Worm (Caenorhabditis elegans): ENCODE results near the gene pdhk-2.

pdhk-2 gene

ce11 chrIII:8762016-8762415 lies 20.8 kb upstream of the pdhk-2 start:
- TF ChIP-seq ceh-36 (tag; optimal IDR thresholded peaks at IDR 0.05) (no peak), ets-7 (tag; optimal IDR thresholded peaks at IDR 0.05) (no peak), flt-1 (GFP tag; IDR thresholded peaks at IDR 0.05) (no peak), hnd-1 (tag; optimal IDR thresholded peaks at IDR 0.05) (no peak), ceh-13 (GFP tag; optimal IDR thresholded peaks at IDR 0.05) (no peak), hmg-4 (GFP tag; optimal IDR thresholded peaks at IDR 0.05) (no peak), sea-1 (GFP tag; conservative IDR thresholded peaks at IDR 0.05) (no peak)

ce11 chrIII:8761040-8761654 lies 19.9 kb upstream of the pdhk-2 start, which contains the start of gene aak-1:
Gene aak-1, minus strand, starts transcription at chrIII:8761090.
- no peak for TF ChIP-seq ama-1 (optimal IDR thresholded peaks at IDR 0.05)
- no peak for TF ChIP-seq ets-7 (tag; optimal IDR thresholded peaks at IDR 0.05)
- TF ChIP-seq sea-1 (GFP tag; conservative IDR thresholded peaks at IDR 0.05): no peak
- no peak for TF ChIP-seq hmg-4 (GFP tag; optimal IDR thresholded peaks at IDR 0.05)
- TF ChIP-seq B0310.2 (tag; optimal IDR thresholded peaks at IDR 0.05): no peak
- TF ChIP-seq ceh-36 (tag; optimal IDR thresholded peaks at IDR 0.05): no peak
- TF ChIP-seq ceh-13 (GFP tag; optimal IDR thresholded peaks at IDR 0.05): no peak
- TF ChIP-seq scrt-1 (GFP tag; IDR thresholded peaks at IDR 0.05): no peak

- TF ChIP-seq ceh-36 (tag; optimal IDR thresholded peaks at IDR 0.05) (no peak), F13C5.2 (tag; optimal IDR thresholded peaks at IDR 0.05) (no peak), B0310.2 (tag; optimal IDR thresholded peaks at IDR 0.05) (no peak), sea-1 (GFP tag; conservative IDR thresholded peaks at IDR 0.05) (no peak), hmg-4 (GFP tag; optimal IDR thresholded peaks at IDR 0.05) (no peak), tra-4 (tag; optimal IDR thresholded peaks at IDR 0.05) (no peak), pes-1 (GFP tag; IDR thresholded peaks at IDR 0.05) (no peak), flt-1 (GFP tag; IDR thresholded peaks at IDR 0.05) (no peak), aly-1 (tag; optimal IDR thresholded peaks at IDR 0.05) (no peak)
Measured at ce11 chrIII:8754682-8755081, 13.5 kb upstream of the pdhk-2 start, which contains the start of gene tomm-70. Gene tomm-70, minus strand, starts transcription at chrIII:8754750.

- TF ChIP-seq tra-4 (tag; optimal IDR thresholded peaks at IDR 0.05) (no peak), ceh-13 (GFP tag; optimal IDR thresholded peaks at IDR 0.05) (no peak), pes-1 (GFP tag; IDR thresholded peaks at IDR 0.05) (no peak), aly-1 (tag; optimal IDR thresholded peaks at IDR 0.05) (no peak)
Measured at ce11 chrIII:8750606-8751005, 9.4 kb upstream of the pdhk-2 start, which contains the start of gene ugtp-1. Gene ugtp-1, minus strand, starts transcription at chrIII:8750706.

ce11 chrIII:8749487-8749886 lies 8.3 kb upstream of the pdhk-2 start, which contains the start of gene sma-2:
Gene sma-2, plus strand, starts transcription at chrIII:8749680.
- TF ChIP-seq flt-1 (GFP tag; IDR thresholded peaks at IDR 0.05) (no peak), hmbx-1 (tag; optimal IDR thresholded peaks at IDR 0.05) (no peak), tbx-11 (GFP tag; IDR thresholded peaks at IDR 0.05) (no peak), ama-1 (optimal IDR thresholded peaks at IDR 0.05) (no peak), scrt-1 (GFP tag; IDR thresholded peaks at IDR 0.05) (no peak), F13C5.2 (tag; optimal IDR thresholded peaks at IDR 0.05) (no peak), pes-1 (GFP tag; IDR thresholded peaks at IDR 0.05) (no peak), B0310.2 (tag; optimal IDR thresholded peaks at IDR 0.05) (no peak), hmg-4 (GFP tag; optimal IDR thresholded peaks at IDR 0.05) (no peak), tra-4 (tag; optimal IDR thresholded peaks at IDR 0.05) (no peak), aly-1 (tag; optimal IDR thresholded peaks at IDR 0.05) (no peak), tbx-37 (GFP tag; conservative IDR thresholded peaks at IDR 0.05) (no peak), ceh-13 (GFP tag; optimal IDR thresholded peaks at IDR 0.05) (no peak)

ce11 chrIII:8748620-8749019 lies 7.4 kb upstream of the pdhk-2 start:
- TF ChIP-seq tbx-37 (GFP tag; conservative IDR thresholded peaks at IDR 0.05) (no peak), tra-4 (tag; optimal IDR thresholded peaks at IDR 0.05) (no peak), tbx-11 (GFP tag; IDR thresholded peaks at IDR 0.05) (no peak), ets-7 (tag; optimal IDR thresholded peaks at IDR 0.05) (no peak), hnd-1 (tag; optimal IDR thresholded peaks at IDR 0.05) (no peak), hmg-4 (GFP tag; optimal IDR thresholded peaks at IDR 0.05) (no peak), flt-1 (GFP tag; IDR thresholded peaks at IDR 0.05) (no peak), aly-1 (tag; optimal IDR thresholded peaks at IDR 0.05) (no peak), F13C5.2 (tag; optimal IDR thresholded peaks at IDR 0.05) (no peak), scrt-1 (GFP tag; IDR thresholded peaks at IDR 0.05) (no peak), pes-1 (GFP tag; IDR thresholded peaks at IDR 0.05) (no peak), ama-1 (optimal IDR thresholded peaks at IDR 0.05) (no peak), ceh-36 (tag; optimal IDR thresholded peaks at IDR 0.05) (no peak), ceh-13 (GFP tag; optimal IDR thresholded peaks at IDR 0.05) (no peak), sea-1 (GFP tag; conservative IDR thresholded peaks at IDR 0.05) (no peak), B0310.2 (tag; optimal IDR thresholded peaks at IDR 0.05) (no peak), hmbx-1 (tag; optimal IDR thresholded peaks at IDR 0.05) (no peak)

- TF ChIP-seq tbx-37 (GFP tag; conservative IDR thresholded peaks at IDR 0.05) (no peak), ceh-36 (tag; optimal IDR thresholded peaks at IDR 0.05) (no peak), sea-1 (GFP tag; conservative IDR thresholded peaks at IDR 0.05) (no peak), aly-1 (tag; optimal IDR thresholded peaks at IDR 0.05) (no peak), hnd-1 (tag; optimal IDR thresholded peaks at IDR 0.05) (no peak), B0310.2 (tag; optimal IDR thresholded peaks at IDR 0.05) (no peak), flt-1 (GFP tag; IDR thresholded peaks at IDR 0.05) (no peak), F13C5.2 (tag; optimal IDR thresholded peaks at IDR 0.05) (no peak), hmg-4 (GFP tag; optimal IDR thresholded peaks at IDR 0.05) (no peak), tbx-11 (GFP tag; IDR thresholded peaks at IDR 0.05) (no peak), pes-1 (GFP tag; IDR thresholded peaks at IDR 0.05) (no peak), tra-4 (tag; optimal IDR thresholded peaks at IDR 0.05) (no peak), ceh-13 (GFP tag; optimal IDR thresholded peaks at IDR 0.05) (no peak), ama-1 (optimal IDR thresholded peaks at IDR 0.05) (no peak), hmbx-1 (tag; optimal IDR thresholded peaks at IDR 0.05) (no peak), ets-7 (tag; optimal IDR thresholded peaks at IDR 0.05) (no peak), scrt-1 (GFP tag; IDR thresholded peaks at IDR 0.05) (no peak)
Measured at ce11 chrIII:8745214-8745613, 4.0 kb upstream of the pdhk-2 start.

Data from whole organism, early embryonic.